Fruit fly (Drosophila melanogaster) S2 (cell line): Measurements from ENCODE around the gene CG6893.

Source experiments
- CG8478 ChIP-seq: fragments of >200 bp; optimal IDR thresholded peaks from 2 replicates; lab custom pipeline; 2018
- CTCF ChIP-seq, 2 experiments: fragments of >200 bp; optimal IDR thresholded peaks; 2 replicates each; lab custom pipeline; 2018

CG6893 gene

DNA sequence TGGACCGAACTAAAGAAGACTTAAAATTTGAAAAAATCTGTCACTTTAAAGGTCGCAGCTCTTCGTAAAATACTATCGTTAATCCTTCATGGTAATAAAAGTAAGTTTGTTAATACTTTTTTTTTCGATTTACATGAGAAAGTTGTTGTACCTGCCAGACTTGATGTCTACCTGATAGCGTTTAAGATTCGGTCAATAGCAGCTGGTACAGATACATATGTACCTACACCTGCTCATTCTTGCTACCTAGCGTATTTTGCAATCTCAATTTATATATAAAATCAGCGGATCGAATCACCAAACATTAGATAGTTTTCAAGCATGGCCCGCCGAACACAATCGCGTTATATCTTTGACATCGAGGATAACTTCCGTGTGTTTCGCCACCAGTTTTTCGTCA is 50.2 kb downstream of the CG6893 start, which contains the start of gene CG6885:
CG6885 (plus strand) TSS at position 301 of the 400 bp plus-strand sequence.
- no peak for TF ChIP-seq CG8478 (lab: Kevin White, UChicago)
- no peak for TF ChIP-seq CTCF (optimal IDR thresholded peaks at IDR 0.05; lab: Kevin White, UChicago)
